Worm (Caenorhabditis elegans) whole organism, L4 larva: Measurements from ENCODE around the gene F38A5.2.

Experiments
- F26F4.8 ChIP-seq: fragments of 200-800 bp; sonication (Bioruptor generic); conservative IDR thresholded peaks from 2 replicates; pipeline ENCODE4 v1.3.6; 2022; ENCODE audit warnings: missing genetic modification characterization, missing compliant biosample characterization
- F37D6.2 ChIP-seq: sonication (generic microtip); optimal IDR thresholded peaks from 2 replicates; lab custom pipeline; 2016; ENCODE audit warnings: mild to moderate bottlenecking, missing genetic modification characterization, missing compliant biosample characterization
- F49E8.2 ChIP-seq: sonication (generic microtip); optimal IDR thresholded peaks from 2 replicates; lab custom pipeline; 2016; ENCODE audit warnings: missing compliant biosample characterization, mild to moderate bottlenecking, missing genetic modification characterization, borderline replicate concordance
- R02D3.7 ChIP-seq: fragments of 150-350 bp; sonication (generic microtip); optimal IDR thresholded peaks from 3 replicates; lab custom pipeline; 2014; ENCODE audit warnings: missing biosample characterization, missing genetic modification characterization
- Y105C5A.15 ChIP-seq: fragments of 200-800 bp; sonication (Bioruptor generic); IDR thresholded peaks from 2 replicates; pipeline ENCODE4 v1.3.6; 2022; ENCODE audit warnings: missing genetic modification characterization, missing compliant biosample characterization
- Y48G9A.11 ChIP-seq: fragments of 200-800 bp; sonication (Bioruptor generic); IDR thresholded peaks from 2 replicates; pipeline ENCODE4 v1.3.6; 2022; ENCODE audit warnings: missing genetic modification reagents, missing genetic modification characterization, missing compliant biosample characterization
- Y5F2A.4 ChIP-seq: fragments of 200-800 bp; sonication (Bioruptor generic); optimal IDR thresholded peaks from 2 replicates; lab custom pipeline; 2018; ENCODE audit warnings: mild to moderate bottlenecking, missing genetic modification characterization, missing compliant biosample characterization
- Y75B8A.6 ChIP-seq: fragments of 200-800 bp; sonication (Bioruptor generic); IDR thresholded peaks from 2 replicates; pipeline ENCODE4 v1.3.6; 2022; ENCODE audit warnings: missing genetic modification reagents, missing genetic modification characterization, missing compliant biosample characterization
- attf-4 ChIP-seq: sonication (generic microtip); optimal IDR thresholded peaks from 3 replicates; lab custom pipeline; 2017; ENCODE audit warnings: missing biosample characterization, missing genetic modification characterization
- ceh-28 ChIP-seq: fragments of 150-350 bp; optimal IDR thresholded peaks from 2 replicates; lab custom pipeline; 2014; ENCODE audit warnings: missing biosample characterization, missing genetic modification reagents, missing genetic modification characterization
- ces-1 ChIP-seq: fragments of 150-350 bp; sonication (generic microtip); optimal IDR thresholded peaks from 4 replicates; lab custom pipeline; 2014; ENCODE audit warnings: missing biosample characterization, missing genetic modification reagents, missing genetic modification characterization
- cey-2 ChIP-seq: sonication (generic microtip); optimal IDR thresholded peaks from 3 replicates; lab custom pipeline; 2017; ENCODE audit warnings: missing genetic modification characterization, mild to moderate bottlenecking, missing compliant biosample characterization, antibody characterized with exemption, borderline replicate concordance; ENCODE audit not compliant: insufficient read depth
- daf-16 ChIP-seq, 3 experiments: sonication (generic microtip); optimal IDR thresholded peaks; 2 replicates each; lab custom pipeline; 2016 to 2017; ENCODE audit warnings: missing genetic modification characterization in 3 of 3, missing genetic modification reagents in 3 of 3, mild to moderate bottlenecking in 2 of 3, missing compliant biosample characterization in 2 of 3, missing biosample characterization in 1 of 3, moderate library complexity in 1 of 3
- daf-19 ChIP-seq: fragments of 200-800 bp; sonication (Bioruptor generic); conservative IDR thresholded peaks from 2 replicates; pipeline ENCODE4 v1.3.6; 2022; ENCODE audit warnings: missing genetic modification characterization, missing compliant biosample characterization
- dmd-9 ChIP-seq: fragments of 200-800 bp; sonication (Bioruptor generic); IDR thresholded peaks from 2 replicates; pipeline ENCODE4 v1.3.6; 2022; ENCODE audit warnings: missing genetic modification reagents, missing genetic modification characterization, missing compliant biosample characterization
- dpl-1 ChIP-seq: fragments of 150-350 bp; optimal IDR thresholded peaks from 2 replicates; lab custom pipeline; 2014; ENCODE audit warnings: missing biosample characterization, missing genetic modification reagents, missing genetic modification characterization
- dve-1 ChIP-seq: sonication (generic microtip); optimal IDR thresholded peaks from 2 replicates; lab custom pipeline; 2017; ENCODE audit warnings: antibody characterized with exemption, mild to moderate bottlenecking, missing genetic modification characterization, missing compliant biosample characterization; ENCODE audit not compliant: insufficient read depth
- egl-27 ChIP-seq: sonication (generic microtip); optimal IDR thresholded peaks from 3 replicates; lab custom pipeline; 2017; ENCODE audit warnings: missing biosample characterization, missing genetic modification reagents, missing genetic modification characterization
- fkh-10 ChIP-seq: fragments of 150-350 bp; optimal IDR thresholded peaks from 2 replicates; lab custom pipeline; 2014; ENCODE audit warnings: missing biosample characterization, missing genetic modification reagents, missing genetic modification characterization
- hif-1 ChIP-seq, 2 experiments: sonication (generic microtip); optimal IDR thresholded peaks; 2 replicates each; lab custom pipeline; 2016 to 2017; ENCODE audit warnings: missing compliant biosample characterization in 2 of 2, missing genetic modification characterization in 2 of 2, missing genetic modification reagents in 2 of 2, missing genotype in 2 of 2, mild to moderate bottlenecking in 1 of 2
- hlh-30 ChIP-seq: sonication (generic microtip); optimal IDR thresholded peaks from 2 replicates; lab custom pipeline; 2017; ENCODE audit warnings: antibody characterized with exemption, mild to moderate bottlenecking, missing genetic modification characterization, missing compliant biosample characterization; ENCODE audit not compliant: insufficient read depth
- jun-1 ChIP-seq: fragments of 150-350 bp; optimal IDR thresholded peaks from 2 replicates; lab custom pipeline; 2014; ENCODE audit warnings: missing biosample characterization, missing genetic modification reagents, missing genetic modification characterization
- lin-1 ChIP-seq: fragments of 200-800 bp; sonication (Bioruptor generic); IDR thresholded peaks from 2 replicates; pipeline ENCODE4 v1.3.6; 2022; ENCODE audit warnings: missing genetic modification reagents, missing genetic modification characterization, missing compliant biosample characterization
- lin-13 ChIP-seq: fragments of 150-350 bp; optimal IDR thresholded peaks from 2 replicates; lab custom pipeline; 2014; ENCODE audit warnings: missing biosample characterization, missing genetic modification reagents, missing genetic modification characterization
- lin-15B ChIP-seq: fragments of 150-350 bp; sonication (generic microtip); optimal IDR thresholded peaks from 3 replicates; lab custom pipeline; 2014; ENCODE audit warnings: missing biosample characterization, missing genetic modification characterization
- lin-29 ChIP-seq: fragments of 200-800 bp; sonication (Bioruptor generic); IDR thresholded peaks from 2 replicates; pipeline ENCODE4 v1.3.6; 2022; ENCODE audit warnings: missing genetic modification reagents, missing genetic modification characterization, missing compliant biosample characterization
- lsy-2 ChIP-seq, 2 experiments: fragments of 150-350 bp in 1 of 2; sonication (generic microtip) in 1 of 2; optimal IDR thresholded peaks; 2 replicates each; lab custom pipeline; 2014 to 2017; ENCODE audit warnings: missing biosample characterization in 2 of 2, missing genetic modification characterization in 2 of 2
- madf-9 ChIP-seq: fragments of 200-800 bp; sonication (Bioruptor generic); conservative IDR thresholded peaks from 2 replicates; pipeline ENCODE4 v1.3.6; 2022; ENCODE audit warnings: missing genetic modification reagents, missing genetic modification characterization, missing compliant biosample characterization
- mdt-29 ChIP-seq: fragments of 200-800 bp; sonication (Bioruptor generic); IDR thresholded peaks from 2 replicates; pipeline ENCODE4 v1.3.6; 2022; ENCODE audit warnings: missing genetic modification reagents, missing genetic modification characterization, missing compliant biosample characterization
- mes-2 ChIP-seq: sonication (generic microtip); optimal IDR thresholded peaks from 2 replicates; lab custom pipeline; 2016; ENCODE audit warnings: missing genotype, mild to moderate bottlenecking, missing genetic modification characterization, missing compliant biosample characterization; ENCODE audit not compliant: poor library complexity, severe bottlenecking
- mxl-3 ChIP-seq: fragments of 200-800 bp; sonication (Bioruptor generic); optimal IDR thresholded peaks from 2 replicates; lab custom pipeline; 2018; ENCODE audit warnings: mild to moderate bottlenecking, missing genetic modification characterization, missing compliant biosample characterization
- nhr-11 ChIP-seq: fragments of 150-350 bp; optimal IDR thresholded peaks from 2 replicates; lab custom pipeline; 2014; ENCODE audit warnings: missing biosample characterization, missing genetic modification characterization
- nhr-25 ChIP-seq: sonication (generic microtip); optimal IDR thresholded peaks from 2 replicates; lab custom pipeline; 2017; ENCODE audit warnings: missing genetic modification characterization, mild to moderate bottlenecking, missing compliant biosample characterization, antibody characterized with exemption, moderate library complexity, borderline replicate concordance; ENCODE audit not compliant: insufficient read depth
- nhr-76 ChIP-seq: fragments of 150-350 bp; optimal IDR thresholded peaks from 2 replicates; lab custom pipeline; 2014; ENCODE audit warnings: missing biosample characterization, missing genetic modification characterization
- pqm-1 ChIP-seq: sonication (generic microtip); optimal IDR thresholded peaks from 2 replicates; lab custom pipeline; 2017; ENCODE audit warnings: missing biosample characterization, missing genetic modification characterization
- rbr-2 ChIP-seq: sonication (generic microtip); optimal IDR thresholded peaks from 2 replicates; lab custom pipeline; 2016; ENCODE audit warnings: missing genotype, missing genetic modification characterization, missing compliant biosample characterization
- saeg-2 ChIP-seq: fragments of 200-800 bp; sonication (Bioruptor generic); IDR thresholded peaks from 2 replicates; pipeline ENCODE4 v1.3.6; 2022; ENCODE audit warnings: missing genetic modification reagents, missing genetic modification characterization, missing compliant biosample characterization
- set-16 ChIP-seq: fragments of 200-800 bp; sonication (Bioruptor generic); IDR thresholded peaks from 2 replicates; pipeline ENCODE4 v1.3.6; 2022; ENCODE audit warnings: missing genetic modification reagents, missing genetic modification characterization, missing compliant biosample characterization
- snpc-1.2 ChIP-seq: fragments of 200-800 bp; sonication (Bioruptor generic); IDR thresholded peaks from 2 replicates; pipeline ENCODE4 v1.3.6; 2022; ENCODE audit warnings: missing genetic modification reagents, missing genetic modification characterization, missing compliant biosample characterization
- snpc-4 ChIP-seq: fragments of 150-350 bp; optimal IDR thresholded peaks from 2 replicates; lab custom pipeline; 2014; ENCODE audit warnings: missing biosample characterization, missing genetic modification characterization
- spr-3 ChIP-seq: fragments of 200-800 bp; sonication (Bioruptor generic); optimal IDR thresholded peaks from 2 replicates; lab custom pipeline; 2018; ENCODE audit warnings: mild to moderate bottlenecking, missing genetic modification characterization, missing compliant biosample characterization
- tag-97 ChIP-seq: fragments of 200-800 bp; sonication (Bioruptor generic); IDR thresholded peaks from 2 replicates; pipeline ENCODE4 v1.3.6; 2022; ENCODE audit warnings: missing genetic modification characterization, missing compliant biosample characterization
- unc-130 ChIP-seq: sonication (generic microtip); optimal IDR thresholded peaks from 2 replicates; lab custom pipeline; 2016; ENCODE audit warnings: missing genetic modification reagents, missing genetic modification characterization, missing compliant biosample characterization
- unc-39 ChIP-seq: sonication (generic microtip); optimal IDR thresholded peaks from 2 replicates; lab custom pipeline; 2017; ENCODE audit warnings: missing biosample characterization, missing genetic modification characterization
- unc-62 ChIP-seq, 3 experiments: fragments of 150-350 bp in 1 of 3; sonication (generic microtip); optimal IDR thresholded peaks in 2 of 3; peaks in 1 of 3; 1 replicate in 1 of 3; 2 replicates in 2 of 3; lab custom pipeline; 2014 to 2017; ENCODE audit warnings: missing biosample characterization in 3 of 3, missing genetic modification characterization in 3 of 3, missing genetic modification reagents in 3 of 3, missing genotype in 1 of 3
- zag-1 ChIP-seq: fragments of 150-350 bp; optimal IDR thresholded peaks from 2 replicates; lab custom pipeline; 2014; ENCODE audit warnings: missing biosample characterization, missing genetic modification characterization
- zip-11 ChIP-seq: fragments of 200-800 bp; sonication (Bioruptor generic); IDR thresholded peaks from 2 replicates; pipeline ENCODE4 v1.3.6; 2022; ENCODE audit warnings: missing genetic modification characterization, missing compliant biosample characterization
- ztf-11 ChIP-seq: fragments of 150-350 bp; optimal IDR thresholded peaks from 2 replicates; lab custom pipeline; 2014; ENCODE audit warnings: missing biosample characterization, missing genetic modification characterization
- ztf-7 ChIP-seq: fragments of 150-350 bp; optimal IDR thresholded peaks from 2 replicates; lab custom pipeline; 2014; ENCODE audit warnings: missing biosample characterization, missing genetic modification characterization

F38A5.2 gene

DNA sequence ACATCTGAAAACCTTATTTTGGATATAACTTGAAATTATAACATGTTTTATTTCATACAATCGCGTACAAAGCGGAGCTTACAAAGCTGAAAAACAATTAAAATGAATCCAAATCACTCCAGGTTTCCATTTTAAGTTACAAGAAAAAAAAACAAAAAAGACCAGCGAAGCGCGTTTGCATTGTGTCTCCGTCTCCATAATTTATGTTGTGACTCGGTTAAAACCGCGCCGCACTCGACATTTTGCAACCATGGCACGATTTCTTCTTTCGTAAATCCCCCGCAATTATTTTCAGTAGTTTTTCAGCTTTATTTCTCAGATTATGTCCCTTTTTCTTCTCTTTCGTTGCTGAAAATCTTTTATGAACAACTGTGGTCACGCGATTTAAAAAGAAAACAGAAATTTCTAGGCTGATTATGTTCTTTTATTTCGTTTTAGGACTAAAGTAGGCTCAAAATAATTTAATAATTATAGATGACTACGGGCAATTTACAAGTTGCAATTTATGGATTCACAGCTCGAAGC, at the start of gene F38A5.2, which contains the start of gene dnj-11:
F38A5.2 (minus strand) TSS at position 4 of the 525 bp plus-strand sequence.
dnj-11 (plus strand) TSS at position 475 of the 525 bp plus-strand sequence.
- TF ChIP-seq dmd-9 (GFP tag; lab: Robert Waterston, UW) (no peak), zip-11 (GFP tag; lab: Robert Waterston, UW) (no peak), lin-15B (no peak), jun-1 (tag; lab: Kevin White, UChicago) (no peak), lin-29 (GFP tag; lab: Robert Waterston, UW) (no peak), F49E8.2 (tag; lab: Kevin White, UChicago) (no peak), Y105C5A.15 (GFP tag; lab: Robert Waterston, UW) (no peak), mes-2 (tag; lab: Kevin White, UChicago) (peak; percentile 89), unc-39 (tag; lab: Kevin White, UChicago) (no peak), tag-97 (GFP tag; lab: Robert Waterston, UW) (no peak), lin-1 (GFP tag; lab: Robert Waterston, UW) (no peak), spr-3 (GFP tag; lab: Kevin White, UChicago) (no peak), rbr-2 (tag; lab: Kevin White, UChicago) (peak; percentile 60), madf-9 (GFP tag; lab: Robert Waterston, UW) (no peak), attf-4 (tag; lab: Kevin White, UChicago) (no peak), pqm-1 (no peak), Y5F2A.4 (no peak), ztf-7 (tag; lab: Kevin White, UChicago) (no peak), F26F4.8 (GFP tag; lab: Robert Waterston, UW) (no peak), ces-1 (GFP tag; lab: Kevin White, UChicago) (no peak), zag-1 (no peak), dve-1 (tag; lab: Kevin White, UChicago) (peak; percentile 83), mxl-3 (GFP tag; lab: Kevin White, UChicago) (no peak), nhr-76 (tag; lab: Kevin White, UChicago) (no peak), unc-62 (GFP tag; optimal IDR thresholded peaks at IDR 0.05 in 1 of 2; lab: Kevin White, UChicago) (peak in 1 of 2 experiments; percentile 89), unc-62 (tag; optimal IDR thresholded peaks at IDR 0.05; lab: Kevin White, UChicago) (no peak), mdt-29 (GFP tag; lab: Robert Waterston, UW) (no peak), R02D3.7 (tag; lab: Kevin White, UChicago) (no peak), unc-130 (GFP tag; lab: Kevin White, UChicago) (peak; percentile 46), hlh-30 (tag; lab: Kevin White, UChicago) (peak; percentile 70), lsy-2 (tag; optimal IDR thresholded peaks at IDR 0.05; lab: Kevin White, UChicago) (peak in 1 of 2 experiments; percentile 89), daf-16 (GFP tag; optimal IDR thresholded peaks at IDR 0.05; lab: Kevin White, UChicago) (no peak), daf-16 (tag; optimal IDR thresholded peaks at IDR 0.05; lab: Kevin White, UChicago) (peak; percentile 23), nhr-11 (tag; lab: Kevin White, UChicago) (peak; percentile 50), hif-1 (tag; optimal IDR thresholded peaks at IDR 0.05; lab: Kevin White, UChicago) (peak in 1 of 2 experiments; percentile 55), daf-19 (GFP tag; lab: Robert Waterston, UW) (no peak), lin-13 (GFP tag; lab: Kevin White, UChicago) (peak; percentile 50), saeg-2 (GFP tag; lab: Robert Waterston, UW) (no peak), Y75B8A.6 (GFP tag; lab: Robert Waterston, UW) (no peak), cey-2 (no peak), egl-27 (no peak), ztf-11 (no peak), Y48G9A.11 (no peak), snpc-1.2 (GFP tag; lab: Robert Waterston, UW) (peak; percentile 66), ceh-28 (no peak), dpl-1 (peak; percentile 80), set-16 (GFP tag; lab: Robert Waterston, UW) (no peak), nhr-25 (no peak), snpc-4 (tag; lab: Kevin White, UChicago) (peak; percentile 43), fkh-10 (peak; percentile 38), F37D6.2 (tag; lab: Kevin White, UChicago) (no peak)
